Fruit fly (Drosophila melanogaster) whole organism, embryonic: ENCODE measurements around the gene Gad1.

Experiments used
- Ada2b ChIP-seq: fragments of 200-800 bp; sonication (Bioruptor generic); IDR thresholded peaks from 2 replicates; pipeline ENCODE4 v1.3.6; 2022; ENCODE audit warnings: missing biosample characterization, missing genetic modification characterization
- CG11723 ChIP-seq: fragments of 200-800 bp; sonication (Bioruptor generic); optimal IDR thresholded peaks from 2 replicates; lab custom pipeline; 2017; ENCODE audit warnings: missing biosample characterization, mild to moderate bottlenecking, missing genetic modification characterization
- CG14860 ChIP-seq: fragments of 200-800 bp; sonication (Bioruptor generic); IDR thresholded peaks from 3 replicates; pipeline ENCODE4 v1.3.6; 2022; ENCODE audit warnings: missing biosample characterization, missing genetic modification characterization; ENCODE audit not compliant: partially characterized antibody
- ERR ChIP-seq: fragments of 200-800 bp; sonication (Bioruptor generic); optimal IDR thresholded peaks from 2 replicates; lab custom pipeline; 2016; ENCODE audit warnings: missing biosample characterization, missing genetic modification characterization
- Gsc ChIP-seq: fragments of 200-800 bp; sonication (Bioruptor generic); IDR thresholded peaks from 2 replicates; pipeline ENCODE4 v1.3.6; 2022; ENCODE audit warnings: missing biosample characterization, missing genetic modification characterization
- dysf ChIP-seq: fragments of 200-800 bp; sonication (Bioruptor generic); IDR thresholded peaks from 3 replicates; pipeline ENCODE4 v1.3.6; 2022; ENCODE audit warnings: missing biosample characterization, missing genetic modification characterization

DNA sequence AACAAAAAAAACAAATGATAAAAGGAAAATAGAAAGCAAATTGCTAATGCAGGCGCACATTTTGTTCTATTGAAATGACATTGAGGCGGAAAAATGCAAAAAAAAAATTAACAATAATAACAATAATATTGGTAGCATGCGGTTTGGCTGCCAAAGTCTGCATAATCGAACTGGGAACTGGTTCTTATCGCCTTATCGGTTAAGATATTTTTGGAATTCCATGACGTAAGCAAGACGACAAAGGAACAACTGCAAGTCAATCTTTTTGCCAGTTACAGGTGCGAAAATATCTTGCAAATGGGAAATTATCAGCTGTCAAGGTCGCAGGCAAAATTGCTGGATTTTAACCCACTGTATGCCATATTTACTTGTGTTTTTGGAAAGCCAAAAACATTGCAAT, 44.0 kb upstream of the Gad1 start:
- TF ChIP-seq Gsc (GFP tag; lab: Robert Waterston, UW) (no peak), CG14860 (GFP tag; lab: Robert Waterston, UW) (no peak), Ada2b (no peak), dysf (no peak), ERR (no peak), CG11723 (GFP tag; lab: Kevin White, UChicago) (no peak)
